Worm (Caenorhabditis elegans) whole organism, mixed stage, embryonic: ENCODE measurements around the gene W09H1.1.

Experiments
- blmp-1 ChIP-seq: fragments of 150-350 bp; optimal IDR thresholded peaks from 2 replicates; lab custom pipeline; 2014; ENCODE audit warnings: missing biosample characterization, missing genetic modification characterization
- ces-1 ChIP-seq: fragments of 150-350 bp; optimal IDR thresholded peaks from 2 replicates; lab custom pipeline; 2014; ENCODE audit warnings: missing biosample characterization, missing genetic modification reagents, missing genetic modification characterization
- elt-1 ChIP-seq: sonication (generic microtip); optimal IDR thresholded peaks from 2 replicates; lab custom pipeline; 2017; ENCODE audit warnings: missing genetic modification characterization, mild to moderate bottlenecking, missing compliant biosample characterization, antibody characterized with exemption, moderate library complexity, borderline replicate concordance; ENCODE audit not compliant: insufficient read depth
- hlh-1 ChIP-seq: fragments of 150-350 bp; optimal IDR thresholded peaks from 2 replicates; lab custom pipeline; 2014; ENCODE audit warnings: missing biosample characterization, missing genetic modification reagents, missing genetic modification characterization
- nhr-12 ChIP-seq: fragments of 150-350 bp; optimal IDR thresholded peaks from 2 replicates; lab custom pipeline; 2014; ENCODE audit warnings: missing biosample characterization, missing genetic modification characterization
- nhr-28 ChIP-seq: fragments of 150-350 bp; optimal IDR thresholded peaks from 2 replicates; lab custom pipeline; 2014; ENCODE audit warnings: missing biosample characterization, missing genetic modification characterization
- snpc-4 ChIP-seq: fragments of 150-350 bp; optimal IDR thresholded peaks from 2 replicates; lab custom pipeline; 2014; ENCODE audit warnings: missing biosample characterization, missing genetic modification characterization
- unc-62 ChIP-seq: fragments of 150-350 bp; optimal IDR thresholded peaks from 2 replicates; lab custom pipeline; 2014; ENCODE audit warnings: missing biosample characterization, missing genetic modification reagents, missing genetic modification characterization
- ztf-11 ChIP-seq: fragments of 150-350 bp; optimal IDR thresholded peaks from 2 replicates; lab custom pipeline; 2014; ENCODE audit warnings: missing biosample characterization, missing genetic modification characterization

DNA sequence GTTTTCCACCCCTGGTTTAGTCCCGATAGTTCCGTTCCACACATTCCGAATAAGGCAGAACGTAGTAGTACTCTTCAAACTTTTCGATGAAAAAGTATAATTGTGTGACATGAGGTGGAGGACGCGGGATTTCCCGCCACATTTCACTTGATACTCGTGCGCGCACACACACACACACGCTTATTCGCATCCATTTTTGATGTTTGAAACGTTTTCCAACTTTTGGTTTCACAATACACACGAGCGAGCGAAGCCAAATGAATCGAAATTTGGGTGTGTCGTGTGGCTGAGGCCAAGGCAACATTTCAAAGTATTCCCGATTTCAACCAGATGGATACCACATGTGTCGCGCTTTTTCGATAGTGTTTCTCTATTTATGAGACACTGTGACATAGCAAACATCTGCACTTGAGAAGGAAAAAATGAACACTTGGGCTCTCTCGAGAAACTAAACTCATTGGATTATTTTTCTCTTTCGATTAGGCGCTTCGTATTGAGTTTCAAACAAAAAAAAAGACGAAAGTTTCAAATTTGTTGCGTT, 12.3 kb upstream of the W09H1.1 start:
- no peak for TF ChIP-seq hlh-1 (tag; lab: Kevin White, UChicago)
- no peak for TF ChIP-seq snpc-4
- TF ChIP-seq unc-62 (GFP tag; lab: Kevin White, UChicago): no peak
- no peak for TF ChIP-seq blmp-1 (tag; lab: Kevin White, UChicago)
- no peak for TF ChIP-seq nhr-28 (tag; lab: Kevin White, UChicago)
- TF ChIP-seq nhr-12 (tag; lab: Kevin White, UChicago): no peak
- no peak for TF ChIP-seq ztf-11 (tag; lab: Kevin White, UChicago)
- no peak for TF ChIP-seq elt-1
- TF ChIP-seq ces-1: no peak
